Worm (Caenorhabditis elegans): Measurements from ENCODE around the gene dmd-5.

DNA sequence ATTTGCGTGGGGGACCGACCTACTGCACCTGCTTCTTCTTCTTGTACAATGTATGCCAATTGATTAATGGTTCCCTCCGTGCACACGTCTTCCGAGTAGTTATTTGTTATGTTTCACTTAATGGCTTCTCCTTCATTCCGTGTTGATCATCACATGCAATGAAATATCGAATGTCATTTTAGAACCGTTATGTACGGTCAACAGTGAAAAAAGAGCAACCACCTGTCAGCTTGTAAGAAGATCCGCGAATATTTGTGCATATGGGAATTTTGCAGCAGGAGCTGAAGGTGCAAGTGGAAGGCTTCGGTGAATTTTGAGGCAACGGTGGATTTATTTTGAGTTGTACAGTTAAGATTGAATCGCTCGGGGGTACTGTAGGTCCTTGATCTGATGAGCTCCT, 37.4 kb downstream of the dmd-5 start:
- TF ChIP-seq elt-1 (tag; optimal IDR thresholded peaks at IDR 0.05; ENCODE audit: borderline replicate concordance, insufficient read depth) (no peak), snpc-4 (tag; optimal IDR thresholded peaks at IDR 0.05) (no peak), ces-1 (GFP tag; optimal IDR thresholded peaks at IDR 0.05) (no peak), nhr-28 (tag; optimal IDR thresholded peaks at IDR 0.05) (no peak), unc-62 (GFP tag; optimal IDR thresholded peaks at IDR 0.05) (no peak), ztf-11 (tag; optimal IDR thresholded peaks at IDR 0.05) (no peak), nhr-76 (tag; optimal IDR thresholded peaks at IDR 0.05) (no peak), pha-4 (tag; optimal IDR thresholded peaks at IDR 0.05) (no peak), mep-1 (tag; optimal IDR thresholded peaks at IDR 0.05) (no peak)

Data from whole organism, mixed stage, embryonic.